Fruit fly (Drosophila melanogaster) whole organism, embryonic: ENCODE measurements around the gene PAN3.

Experiments
- Awh ChIP-seq: fragments of 200-800 bp; sonication (Bioruptor generic); IDR thresholded peaks from 2 replicates; pipeline ENCODE4, ENCODE4 v1.3.6; 2022; ENCODE audit warnings: missing biosample characterization, missing genetic modification characterization
- Bteb2 ChIP-seq: fragments of 200-800 bp; sonication (Bioruptor generic); optimal IDR thresholded peaks from 2 replicates; lab custom pipeline; 2016; ENCODE audit warnings: missing biosample characterization, missing genetic modification characterization
- CG11398 ChIP-seq: fragments of 200-800 bp; sonication (Bioruptor generic); optimal IDR thresholded peaks from 2 replicates; lab custom pipeline; 2016; ENCODE audit warnings: missing biosample characterization, missing genetic modification characterization
- CG12391 ChIP-seq: fragments of 200-800 bp; sonication (Bioruptor generic); optimal IDR thresholded peaks from 3 replicates; lab custom pipeline; 2018; ENCODE audit warnings: missing biosample characterization, mild to moderate bottlenecking, missing genetic modification characterization, moderate library complexity
- CG12744 ChIP-seq: fragments of 200-800 bp; sonication (Bioruptor generic); optimal IDR thresholded peaks from 2 replicates; lab custom pipeline; 2016; ENCODE audit warnings: missing biosample characterization, missing genetic modification characterization
- CG13894 ChIP-seq: fragments of 200-800 bp; sonication (Bioruptor generic); optimal IDR thresholded peaks from 3 replicates; lab custom pipeline; 2018; ENCODE audit warnings: missing biosample characterization, mild to moderate bottlenecking, missing genetic modification characterization, moderate library complexity
- CG17359 ChIP-seq: fragments of 200-800 bp; sonication (Bioruptor generic); optimal IDR thresholded peaks from 3 replicates; lab custom pipeline; 2018; ENCODE audit warnings: missing biosample characterization, mild to moderate bottlenecking, missing genetic modification characterization, moderate library complexity
- CG32532 ChIP-seq: fragments of 200-800 bp; sonication (Bioruptor generic); IDR thresholded peaks from 2 replicates; pipeline ENCODE4 v1.3.6; 2022; ENCODE audit warnings: missing biosample characterization, missing genetic modification characterization
- CG32772 ChIP-seq: fragments of 200-800 bp; sonication (Bioruptor generic); IDR thresholded peaks from 2 replicates; pipeline ENCODE4 v1.3.6; 2022; ENCODE audit warnings: missing biosample characterization, missing genetic modification characterization
- CG7271 ChIP-seq: fragments of 200-800 bp; sonication (Bioruptor generic); optimal IDR thresholded peaks from 2 replicates; lab custom pipeline; 2018; ENCODE audit warnings: missing biosample characterization, mild to moderate bottlenecking, missing genetic modification characterization, moderate library complexity
- CG7372 ChIP-seq: fragments of 200-800 bp; sonication (Bioruptor generic); IDR thresholded peaks from 2 replicates; pipeline ENCODE4 v1.3.6; 2022; ENCODE audit warnings: missing biosample characterization, missing genetic modification characterization
- CG8388 ChIP-seq: fragments of 200-800 bp; sonication (Bioruptor generic); optimal IDR thresholded peaks from 2 replicates; lab custom pipeline; 2019; ENCODE audit warnings: missing biosample characterization, mild to moderate bottlenecking, missing genetic modification characterization, moderate library complexity
- CHES-1-like ChIP-seq: fragments of 200-800 bp; sonication (Bioruptor generic); optimal IDR thresholded peaks from 2 replicates; lab custom pipeline; 2016; ENCODE audit warnings: missing biosample characterization, missing genetic modification characterization
- Chrac-16 ChIP-seq: fragments of 200-800 bp; sonication (Bioruptor generic); optimal IDR thresholded peaks from 3 replicates; lab custom pipeline; 2016; ENCODE audit warnings: missing biosample characterization, missing genetic modification characterization
- Dek ChIP-seq: fragments of 200-800 bp; sonication (Bioruptor generic); optimal IDR thresholded peaks from 3 replicates; lab custom pipeline; 2019; ENCODE audit warnings: missing biosample characterization, mild to moderate bottlenecking, missing genetic modification characterization, moderate library complexity
- E2f1 ChIP-seq: fragments of 200-800 bp; sonication (Bioruptor generic); IDR thresholded peaks from 2 replicates; pipeline ENCODE4 v1.3.6; 2022; ENCODE audit warnings: missing biosample characterization, missing genetic modification characterization
- Eip74EF ChIP-seq, 2 experiments: fragments of 200-800 bp in 1 of 2; fragments of >200 bp in 1 of 2; sonication (Bioruptor generic) in 1 of 2; optimal IDR thresholded peaks; 2 replicates each; lab custom pipeline; 2017 to 2019; ENCODE audit warnings: missing biosample characterization in 2 of 2, missing genetic modification characterization in 2 of 2, mild to moderate bottlenecking in 1 of 2, moderate library complexity in 1 of 2
- Ets97D ChIP-seq: fragments of 200-800 bp; sonication (Bioruptor generic); optimal IDR thresholded peaks from 3 replicates; lab custom pipeline; 2016; ENCODE audit warnings: missing biosample characterization, missing genetic modification characterization
- Hmr ChIP-seq: fragments of 200-800 bp; sonication (Bioruptor generic); optimal IDR thresholded peaks from 3 replicates; lab custom pipeline; 2017; ENCODE audit warnings: mild to moderate bottlenecking, missing biosample characterization, missing genetic modification reagents, missing genetic modification characterization
- Hr78 ChIP-seq, 2 experiments: fragments of 200-800 bp in 1 of 2; fragments of >200 bp in 1 of 2; sonication (Bioruptor generic) in 1 of 2; optimal IDR thresholded peaks; 2 replicates each; lab custom pipeline; 2017 to 2019; ENCODE audit warnings: missing biosample characterization in 2 of 2, missing genetic modification characterization in 2 of 2, mild to moderate bottlenecking in 1 of 2, moderate library complexity in 1 of 2
- Hsf ChIP-seq: fragments of 200-800 bp; sonication (Bioruptor generic); optimal IDR thresholded peaks from 3 replicates; lab custom pipeline; 2016; ENCODE audit warnings: missing biosample characterization, missing genetic modification characterization
- Lhr ChIP-seq: fragments of 200-800 bp; sonication (Bioruptor generic); optimal IDR thresholded peaks from 3 replicates; lab custom pipeline; 2017; ENCODE audit warnings: mild to moderate bottlenecking, missing biosample characterization, missing genetic modification reagents, missing genetic modification characterization
- Lpt ChIP-seq: fragments of >200 bp; optimal IDR thresholded peaks from 2 replicates; lab custom pipeline; 2018; ENCODE audit warnings: missing biosample characterization, missing genetic modification characterization
- MTF-1 ChIP-seq: fragments of 200-800 bp; sonication (Bioruptor generic); optimal IDR thresholded peaks from 2 replicates; lab custom pipeline; 2018; ENCODE audit warnings: missing biosample characterization, mild to moderate bottlenecking, missing genetic modification characterization, borderline replicate concordance
- Med ChIP-seq: fragments of 200-800 bp; sonication (Bioruptor generic); peaks from one replicate; lab custom pipeline; 2016; ENCODE audit warnings: missing biosample characterization, missing genetic modification characterization, mild to moderate bottlenecking, inconsistent platforms, moderate library complexity
- Mrtf ChIP-seq: fragments of 200-800 bp; sonication (Bioruptor generic); IDR thresholded peaks from 3 replicates; pipeline ENCODE4 v1.3.6; 2022; ENCODE audit warnings: missing biosample characterization, missing genetic modification characterization
- NfI ChIP-seq: fragments of 200-800 bp; sonication (Bioruptor generic); optimal IDR thresholded peaks from 3 replicates; lab custom pipeline; 2018; ENCODE audit warnings: missing biosample characterization, mild to moderate bottlenecking, missing genetic modification characterization, moderate library complexity
- Pdp1 ChIP-seq, 2 experiments: fragments of 200-800 bp; sonication (Bioruptor generic); optimal IDR thresholded peaks; 3 replicates each; lab custom pipeline; 2016; ENCODE audit warnings: missing biosample characterization in 2 of 2, missing genetic modification characterization in 2 of 2, mild to moderate bottlenecking in 1 of 2, moderate library complexity in 1 of 2
- bab2 ChIP-seq: fragments of 200-800 bp; sonication (Bioruptor generic); optimal IDR thresholded peaks from 2 replicates; lab custom pipeline; 2016; ENCODE audit warnings: missing biosample characterization, missing genetic modification characterization
- bsh ChIP-seq, 2 experiments: fragments of 200-800 bp; sonication (Bioruptor generic); optimal IDR thresholded peaks; 2 replicates each; lab custom pipeline; 2017 to 2018; ENCODE audit warnings: mild to moderate bottlenecking in 2 of 2, missing biosample characterization in 2 of 2, missing genetic modification characterization in 2 of 2, moderate library complexity in 1 of 2
- chinmo ChIP-seq: fragments of 200-800 bp; sonication (Bioruptor generic); IDR thresholded peaks from 4 replicates; pipeline ENCODE4 v1.3.6; 2022; ENCODE audit warnings: missing biosample characterization, missing genetic modification characterization; ENCODE audit not compliant: partially characterized antibody
- cwo ChIP-seq: fragments of 200-800 bp; sonication (Bioruptor generic); optimal IDR thresholded peaks from 3 replicates; lab custom pipeline; 2017; ENCODE audit warnings: missing biosample characterization, missing genetic modification characterization, mild to moderate bottlenecking, moderate library complexity, missing genetic modification reagents
- dysf ChIP-seq: fragments of 200-800 bp; sonication (Bioruptor generic); IDR thresholded peaks from 3 replicates; pipeline ENCODE4 v1.3.6; 2022; ENCODE audit warnings: missing biosample characterization, missing genetic modification characterization
- ftz-f1 ChIP-seq: fragments of 200-800 bp; sonication (Bioruptor generic); optimal IDR thresholded peaks from 2 replicates; lab custom pipeline; 2016; ENCODE audit warnings: missing biosample characterization, missing genetic modification characterization
- gsb ChIP-seq: fragments of 200-800 bp; sonication (Bioruptor generic); IDR thresholded peaks from 2 replicates; pipeline ENCODE4 v1.3.6; 2022; ENCODE audit warnings: missing biosample characterization, missing genetic modification characterization
- hkb ChIP-seq, 2 experiments: fragments of 200-800 bp in 1 of 2; fragments of >200 bp in 1 of 2; sonication (Bioruptor generic) in 1 of 2; IDR thresholded peaks in 1 of 2; optimal IDR thresholded peaks in 1 of 2; 2 replicates each; pipeline versions ENCODE4 v1.3.6 to Lab custom; 2017 to 2022; ENCODE audit warnings: missing biosample characterization in 1 of 2, missing genetic modification characterization in 1 of 2
- jumu ChIP-seq: fragments of 200-800 bp; sonication (Bioruptor generic); optimal IDR thresholded peaks from 3 replicates; lab custom pipeline; 2016; ENCODE audit warnings: missing biosample characterization, missing genetic modification characterization
- lab ChIP-seq: fragments of 200-800 bp; sonication (Bioruptor generic); optimal IDR thresholded peaks from 3 replicates; lab custom pipeline; 2017; ENCODE audit warnings: missing biosample characterization, missing genetic modification characterization, mild to moderate bottlenecking, moderate library complexity, missing genetic modification reagents
- mirr ChIP-seq: fragments of 200-800 bp; sonication (Bioruptor generic); optimal IDR thresholded peaks from 3 replicates; lab custom pipeline; 2018; ENCODE audit warnings: missing biosample characterization, mild to moderate bottlenecking, missing genetic modification characterization
- mld ChIP-seq: fragments of 200-800 bp; sonication (Bioruptor generic); IDR thresholded peaks from 3 replicates; pipeline ENCODE4 v1.3.6; 2022; ENCODE audit warnings: missing biosample characterization, missing genetic modification characterization; ENCODE audit not compliant: partially characterized antibody
- seq ChIP-seq: fragments of 200-800 bp; sonication (Bioruptor generic); IDR thresholded peaks from 2 replicates; pipeline ENCODE4 v1.3.6; 2022; ENCODE audit warnings: missing biosample characterization, missing genetic modification characterization
- shn ChIP-seq: fragments of 200-800 bp; sonication (Bioruptor generic); optimal IDR thresholded peaks from 3 replicates; lab custom pipeline; 2016; ENCODE audit warnings: missing biosample characterization, missing genetic modification characterization
- sima ChIP-seq: fragments of 200-800 bp; sonication (Bioruptor generic); optimal IDR thresholded peaks from 2 replicates; lab custom pipeline; 2016; ENCODE audit warnings: missing biosample characterization, missing genetic modification characterization
- sisA ChIP-seq: fragments of 200-800 bp; sonication (Bioruptor generic); IDR thresholded peaks from 2 replicates; pipeline ENCODE4 v1.3.6; 2022; ENCODE audit warnings: missing biosample characterization, missing genetic modification characterization
- slbo ChIP-seq: fragments of 200-800 bp; sonication (Bioruptor generic); IDR thresholded peaks from 2 replicates; pipeline ENCODE4 v1.3.6; 2022; ENCODE audit warnings: missing biosample characterization, missing genetic modification characterization
- tna ChIP-seq: fragments of 200-800 bp; sonication (Bioruptor generic); IDR thresholded peaks from 2 replicates; pipeline ENCODE4 v1.3.6; 2022; ENCODE audit warnings: missing biosample characterization, missing genetic modification characterization; ENCODE audit not compliant: partially characterized antibody
- z ChIP-seq: fragments of 200-800 bp; sonication (Bioruptor generic); IDR thresholded peaks from 3 replicates; pipeline ENCODE4 v1.3.6; 2022; ENCODE audit warnings: missing biosample characterization, missing genetic modification characterization
- zfh2 ChIP-seq: fragments of 200-800 bp; sonication (Bioruptor generic); optimal IDR thresholded peaks from 2 replicates; lab custom pipeline; 2016; ENCODE audit warnings: missing biosample characterization, missing genetic modification characterization

The PAN3 gene

dm6 chr3L:3122688-3123316, 51.9 kb downstream of the PAN3 start (continued):
- TF ChIP-seq CG13894 = no peak
- no peak for TF ChIP-seq sima (GFP tag; lab: Kevin White, UChicago)
- TF ChIP-seq NfI (GFP tag; lab: Kevin White, UChicago) = no peak
- 0 out of 3 replicates have a peak, but pooled peaks have one; percentile 26 for TF ChIP-seq dysf (GFP tag; lab: Robert Waterston, UW)
- TF ChIP-seq Lhr (GFP tag; lab: Kevin White, UChicago) = no peak
- TF ChIP-seq bab2 (GFP tag; lab: Kevin White, UChicago) = no peak
- TF ChIP-seq mirr (GFP tag; lab: Kevin White, UChicago) = peak; percentile 6
- TF ChIP-seq CHES-1-like = no peak
- TF ChIP-seq Dek (tag; lab: Kevin White, UChicago) = no peak
- TF ChIP-seq Med (GFP tag; lab: Kevin White, UChicago) = peak; percentile 74
- no peak for TF ChIP-seq CG12744 (GFP tag; lab: Kevin White, UChicago)
- no peak for TF ChIP-seq Chrac-16 (GFP tag; lab: Kevin White, UChicago)
- no peak for TF ChIP-seq Bteb2 (GFP tag; lab: Kevin White, UChicago)
- 0 out of 4 replicates have a peak, but pooled peaks have one; percentile 42 for TF ChIP-seq chinmo (GFP tag; lab: Robert Waterston, UW)
- TF ChIP-seq Hsf (GFP tag; lab: Kevin White, UChicago) = no peak
- TF ChIP-seq Ets97D (GFP tag; lab: Kevin White, UChicago) = no peak
- no peak for TF ChIP-seq bsh (GFP tag; optimal IDR thresholded peaks at IDR 0.05; lab: Kevin White, UChicago)
- TF ChIP-seq Awh (GFP tag; lab: Robert Waterston, UW) = no peak
- no peak for TF ChIP-seq seq (GFP tag; lab: Robert Waterston, UW)
- no peak for TF ChIP-seq E2f1
- TF ChIP-seq Lpt (GFP tag; lab: Kevin White, UChicago) = no peak
- TF ChIP-seq lab (GFP tag; lab: Kevin White, UChicago) = peak; percentile 11
- TF ChIP-seq CG8388 (GFP tag; lab: Kevin White, UChicago) = no peak
- TF ChIP-seq slbo (GFP tag; lab: Robert Waterston, UW) = 0 out of 2 replicates have a peak, but pooled peaks have one; percentile 3
- TF ChIP-seq CG32772 (GFP tag; lab: Robert Waterston, UW) = no peak
- TF ChIP-seq CG17359 (tag; lab: Kevin White, UChicago) = no peak
- TF ChIP-seq zfh2 = no peak
- no peak for TF ChIP-seq shn (GFP tag; lab: Kevin White, UChicago)
- TF ChIP-seq ftz-f1 (GFP tag; lab: Kevin White, UChicago) = peak; percentile 79
- TF ChIP-seq mld (GFP tag; lab: Robert Waterston, UW) = no peak
- no peak for TF ChIP-seq jumu
- TF ChIP-seq CG11398 (GFP tag; lab: Kevin White, UChicago) = no peak
- TF ChIP-seq Mrtf (GFP tag; lab: Robert Waterston, UW) = no peak
- peak; percentile 11 for TF ChIP-seq MTF-1 (GFP tag; lab: Kevin White, UChicago)
- no peak for TF ChIP-seq cwo (GFP tag; lab: Kevin White, UChicago)
- no peak for TF ChIP-seq CG12391 (tag; lab: Kevin White, UChicago)
- no peak for TF ChIP-seq Eip74EF (GFP tag; optimal IDR thresholded peaks at IDR 0.05; lab: Kevin White, UChicago)
- TF ChIP-seq Hr78 (GFP tag; optimal IDR thresholded peaks at IDR 0.05; lab: Kevin White, UChicago) = peak in 1 of 2 experiments; percentile 94
- no peak for TF ChIP-seq CG32532 (GFP tag; lab: Robert Waterston, UW)
- TF ChIP-seq Hmr (GFP tag; lab: Kevin White, UChicago) = no peak
- no peak for TF ChIP-seq CG7271 (tag; lab: Kevin White, UChicago)
- 0 out of 3 replicates have a peak, but pooled peaks have one; percentile 12 for TF ChIP-seq z (GFP tag; lab: Robert Waterston, UW)
- TF ChIP-seq CG7372 (GFP tag; lab: Robert Waterston, UW) = peak; percentile 52
- peak in 1 of 2 experiments; percentile 83 for TF ChIP-seq Pdp1 (GFP tag; optimal IDR thresholded peaks at IDR 0.05; lab: Kevin White, UChicago)
- TF ChIP-seq sisA = 0 out of 2 replicates have a peak, but pooled peaks have one; percentile 4
- no peak for TF ChIP-seq tna (GFP tag; lab: Robert Waterston, UW)
- TF ChIP-seq hkb (optimal IDR thresholded peaks at IDR 0.05; lab: Kevin White, UChicago) = no peak
- 0 out of 2 replicates have a peak, but pooled peaks have one; percentile 18 for TF ChIP-seq hkb (GFP tag; IDR thresholded peaks at IDR 0.05; lab: Robert Waterston, UW)
- TF ChIP-seq gsb (GFP tag; lab: Robert Waterston, UW) = no peak
